Fruit fly (Drosophila melanogaster) whole organism, prepupa: Measurements from ENCODE around the gene ATPsynCF6.

Experiments used
- Blimp-1 ChIP-seq: fragments of 200-800 bp; sonication (Bioruptor generic); optimal IDR thresholded peaks from 3 replicates; lab custom pipeline; 2017; ENCODE audit warnings: missing biosample characterization, missing genetic modification characterization, mild to moderate bottlenecking, moderate library complexity, missing genetic modification reagents
- CG10631 ChIP-seq: fragments of 200-800 bp; sonication (Bioruptor generic); optimal IDR thresholded peaks from 2 replicates; lab custom pipeline; 2016; ENCODE audit warnings: missing biosample characterization, missing genetic modification characterization
- CG10669 ChIP-seq: fragments of 200-800 bp; sonication (Bioruptor generic); optimal IDR thresholded peaks from 3 replicates; lab custom pipeline; 2018; ENCODE audit warnings: missing biosample characterization, mild to moderate bottlenecking, missing genetic modification characterization, moderate library complexity
- CG11294 ChIP-seq: fragments of 200-800 bp; sonication (Bioruptor generic); IDR thresholded peaks from 2 replicates; pipeline ENCODE4 v1.3.6; 2022; ENCODE audit warnings: missing biosample characterization, missing genetic modification characterization
- CG11762 ChIP-seq: fragments of 200-800 bp; sonication (Bioruptor generic); optimal IDR thresholded peaks from 3 replicates; lab custom pipeline; 2016; ENCODE audit warnings: missing biosample characterization, missing genetic modification characterization; ENCODE audit not compliant: insufficient read depth
- CG11902 ChIP-seq: fragments of 200-800 bp; sonication (Bioruptor generic); optimal IDR thresholded peaks from 3 replicates; lab custom pipeline; 2016; ENCODE audit warnings: missing biosample characterization, missing genetic modification characterization
- CG15336 ChIP-seq: fragments of 200-800 bp; sonication (Bioruptor generic); IDR thresholded peaks from 2 replicates; pipeline ENCODE4 v1.3.6; 2022; ENCODE audit warnings: missing biosample characterization, missing genetic modification characterization
- CG1621 ChIP-seq: fragments of 200-800 bp; sonication (Bioruptor generic); optimal IDR thresholded peaks from 3 replicates; lab custom pipeline; 2018; ENCODE audit warnings: missing biosample characterization, mild to moderate bottlenecking, missing genetic modification characterization
- CG16779 ChIP-seq: fragments of 200-800 bp; sonication (Bioruptor generic); optimal IDR thresholded peaks from 3 replicates; lab custom pipeline; 2017; ENCODE audit warnings: missing biosample characterization, mild to moderate bottlenecking, missing genetic modification characterization
- CG3032 ChIP-seq: fragments of 200-800 bp; optimal IDR thresholded peaks from 2 replicates; lab custom pipeline; 2019; ENCODE audit warnings: missing biosample characterization, mild to moderate bottlenecking, missing genetic modification characterization, moderate library complexity
- CG32006 ChIP-seq: fragments of 200-800 bp; sonication (Bioruptor generic); optimal IDR thresholded peaks from 3 replicates; lab custom pipeline; 2017; ENCODE audit warnings: missing biosample characterization, mild to moderate bottlenecking, missing genetic modification characterization
- CG34406 ChIP-seq: fragments of 200-800 bp; sonication (Bioruptor generic); optimal IDR thresholded peaks from 3 replicates; lab custom pipeline; 2016; ENCODE audit warnings: missing biosample characterization, missing genetic modification characterization
- CG3919 ChIP-seq: fragments of 200-800 bp; sonication (Bioruptor generic); optimal IDR thresholded peaks from 3 replicates; lab custom pipeline; 2016; ENCODE audit warnings: missing biosample characterization, missing genetic modification characterization
- CG4318 ChIP-seq: fragments of 200-800 bp; sonication (Bioruptor generic); optimal IDR thresholded peaks from 3 replicates; lab custom pipeline; 2017; ENCODE audit warnings: missing biosample characterization, mild to moderate bottlenecking, missing genetic modification characterization
- CG6163 ChIP-seq: fragments of 200-800 bp; sonication (Bioruptor generic); IDR thresholded peaks from 3 replicates; pipeline ENCODE4 v1.3.6; 2022; ENCODE audit warnings: missing biosample characterization, missing genetic modification characterization
- CG6276 ChIP-seq: fragments of 200-800 bp; sonication (Bioruptor generic); optimal IDR thresholded peaks from 2 replicates; lab custom pipeline; 2017; ENCODE audit warnings: missing biosample characterization, mild to moderate bottlenecking, missing genetic modification characterization
- CG6792 ChIP-seq: fragments of 200-800 bp; sonication (Bioruptor generic); optimal IDR thresholded peaks from 3 replicates; lab custom pipeline; 2016; ENCODE audit warnings: missing biosample characterization, missing genetic modification characterization
- CG6808 ChIP-seq: fragments of 200-800 bp; sonication (Bioruptor generic); optimal IDR thresholded peaks from 3 replicates; lab custom pipeline; 2017; ENCODE audit warnings: missing biosample characterization, missing genetic modification characterization, mild to moderate bottlenecking, moderate library complexity, missing genetic modification reagents
- CG6854 ChIP-seq: fragments of 200-800 bp; sonication (Bioruptor generic); optimal IDR thresholded peaks from 2 replicates; lab custom pipeline; 2017; ENCODE audit warnings: missing biosample characterization, mild to moderate bottlenecking, missing genetic modification characterization
- CG7368 ChIP-seq: fragments of 200-800 bp; sonication (Bioruptor generic); optimal IDR thresholded peaks from 3 replicates; lab custom pipeline; 2016; ENCODE audit warnings: missing biosample characterization, missing genetic modification characterization
- CG8119 ChIP-seq: fragments of 200-800 bp; sonication (Bioruptor generic); IDR thresholded peaks from 3 replicates; pipeline ENCODE4 v1.3.6; 2022; ENCODE audit warnings: missing biosample characterization, missing genetic modification characterization
- CG8319 ChIP-seq: fragments of 200-800 bp; sonication (Bioruptor generic); optimal IDR thresholded peaks from 3 replicates; lab custom pipeline; 2016; ENCODE audit warnings: missing biosample characterization, missing genetic modification characterization
- CG9139 ChIP-seq: fragments of 200-800 bp; sonication (Bioruptor generic); optimal IDR thresholded peaks from 3 replicates; lab custom pipeline; 2017; ENCODE audit warnings: missing biosample characterization, mild to moderate bottlenecking, missing genetic modification characterization
- Eip75B ChIP-seq: fragments of 200-800 bp; sonication (Bioruptor generic); optimal IDR thresholded peaks from 3 replicates; lab custom pipeline; 2016; ENCODE audit warnings: missing biosample characterization, missing genetic modification characterization
- Eip78C ChIP-seq: fragments of 200-800 bp; sonication (Bioruptor generic); peaks from one replicate; lab custom pipeline; 2016; ENCODE audit warnings: missing biosample characterization, missing genetic modification characterization
- Eip93F ChIP-seq: fragments of 200-800 bp; sonication (Bioruptor generic); optimal IDR thresholded peaks from 2 replicates; lab custom pipeline; 2016; ENCODE audit warnings: missing biosample characterization, mild to moderate bottlenecking, missing genetic modification characterization
- Ets21C ChIP-seq: fragments of 200-800 bp; sonication (Bioruptor generic); optimal IDR thresholded peaks from 3 replicates; lab custom pipeline; 2016; ENCODE audit warnings: missing biosample characterization, missing genetic modification characterization
- Gug ChIP-seq: fragments of 200-800 bp; sonication (Bioruptor generic); IDR thresholded peaks from 2 replicates; pipeline ENCODE4 v1.3.6; 2022; ENCODE audit warnings: missing biosample characterization, missing genetic modification characterization
- Hr38 ChIP-seq: sonication (Bioruptor generic); optimal IDR thresholded peaks from 2 replicates; lab custom pipeline; 2016; ENCODE audit warnings: missing biosample characterization, missing genetic modification characterization
- Hr39 ChIP-seq: fragments of 200-800 bp; sonication (Bioruptor generic); optimal IDR thresholded peaks from 2 replicates; lab custom pipeline; 2016; ENCODE audit warnings: missing biosample characterization, missing genetic modification characterization
- Hr4 ChIP-seq: fragments of 200-800 bp; sonication (Bioruptor generic); optimal IDR thresholded peaks from 3 replicates; lab custom pipeline; 2016; ENCODE audit warnings: missing biosample characterization, missing genetic modification characterization
- Lpt ChIP-seq: fragments of 200-800 bp; sonication (Bioruptor generic); optimal IDR thresholded peaks from 3 replicates; lab custom pipeline; 2016; ENCODE audit warnings: missing biosample characterization, missing genetic modification characterization
- Met ChIP-seq: fragments of 200-800 bp; sonication (Bioruptor generic); optimal IDR thresholded peaks from 3 replicates; lab custom pipeline; 2016; ENCODE audit warnings: missing biosample characterization, missing genetic modification characterization
- OdsH ChIP-seq: fragments of 200-800 bp; sonication (Bioruptor generic); optimal IDR thresholded peaks from 3 replicates; lab custom pipeline; 2016; ENCODE audit warnings: missing biosample characterization, missing genetic modification characterization
- Smox ChIP-seq: fragments of 200-800 bp; sonication (Bioruptor generic); optimal IDR thresholded peaks from 3 replicates; lab custom pipeline; 2016; ENCODE audit warnings: missing biosample characterization, missing genetic modification characterization
- Sox102F ChIP-seq: fragments of 200-800 bp; sonication (Bioruptor generic); optimal IDR thresholded peaks from 2 replicates; lab custom pipeline; 2016; ENCODE audit warnings: missing biosample characterization, mild to moderate bottlenecking, missing genetic modification characterization
- Sox14 ChIP-seq: fragments of 200-800 bp; sonication (Bioruptor generic); optimal IDR thresholded peaks from 3 replicates; lab custom pipeline; 2016; ENCODE audit warnings: missing biosample characterization, missing genetic modification characterization
- Sox15 ChIP-seq: fragments of 200-800 bp; sonication (Bioruptor generic); optimal IDR thresholded peaks from 3 replicates; lab custom pipeline; 2016; ENCODE audit warnings: missing biosample characterization, missing genetic modification characterization
- achi ChIP-seq: fragments of 200-800 bp; sonication (Bioruptor generic); optimal IDR thresholded peaks from 3 replicates; lab custom pipeline; 2016; ENCODE audit warnings: missing biosample characterization, missing genetic modification characterization
- acj6 ChIP-seq: fragments of 200-800 bp; sonication (Bioruptor generic); optimal IDR thresholded peaks from 3 replicates; lab custom pipeline; 2016; ENCODE audit warnings: missing biosample characterization, missing genetic modification characterization
- cyc ChIP-seq: fragments of 200-800 bp; sonication (Bioruptor generic); optimal IDR thresholded peaks from 3 replicates; lab custom pipeline; 2016; ENCODE audit warnings: missing biosample characterization, missing genetic modification characterization
- dac ChIP-seq: fragments of 200-800 bp; sonication (Bioruptor generic); optimal IDR thresholded peaks from 2 replicates; lab custom pipeline; 2017; ENCODE audit warnings: missing biosample characterization, mild to moderate bottlenecking, missing genetic modification characterization
- eg ChIP-seq: fragments of 200-800 bp; sonication (Bioruptor generic); IDR thresholded peaks from 3 replicates; pipeline ENCODE4 v1.3.6; 2022; ENCODE audit warnings: missing biosample characterization, missing genetic modification characterization
- esn ChIP-seq: fragments of 200-800 bp; sonication (Bioruptor generic); optimal IDR thresholded peaks from 2 replicates; lab custom pipeline; 2016; ENCODE audit warnings: missing biosample characterization, mild to moderate bottlenecking, missing genetic modification characterization, moderate library complexity
- fd59A ChIP-seq: fragments of 200-800 bp; sonication (Bioruptor generic); optimal IDR thresholded peaks from 2 replicates; lab custom pipeline; 2017; ENCODE audit warnings: missing biosample characterization, mild to moderate bottlenecking, missing genetic modification characterization, missing genetic modification reagents
- fd85E ChIP-seq: fragments of 200-800 bp; sonication (Bioruptor generic); optimal IDR thresholded peaks from 3 replicates; lab custom pipeline; 2016; ENCODE audit warnings: missing biosample characterization, missing genetic modification characterization
- fkh ChIP-seq: fragments of 200-800 bp; sonication (Bioruptor generic); optimal IDR thresholded peaks from 3 replicates; lab custom pipeline; 2017; ENCODE audit warnings: missing biosample characterization, mild to moderate bottlenecking, missing genetic modification characterization, moderate library complexity
- net ChIP-seq: fragments of 200-800 bp; sonication (Bioruptor generic); optimal IDR thresholded peaks from 3 replicates; lab custom pipeline; 2016; ENCODE audit warnings: missing biosample characterization, missing genetic modification characterization
- pdm3 ChIP-seq: fragments of 200-800 bp; sonication (Bioruptor generic); optimal IDR thresholded peaks from 3 replicates; lab custom pipeline; 2016; ENCODE audit warnings: missing biosample characterization, missing genetic modification characterization
- spab ChIP-seq: fragments of 200-800 bp; sonication (Bioruptor generic); optimal IDR thresholded peaks from 2 replicates; lab custom pipeline; 2017; ENCODE audit warnings: missing biosample characterization, mild to moderate bottlenecking, missing genetic modification characterization, missing genetic modification reagents
- ss ChIP-seq, 2 experiments: fragments of 200-800 bp; sonication (Bioruptor generic); optimal IDR thresholded peaks; 2 replicates in 1 of 2; 3 replicates in 1 of 2; lab custom pipeline; 2017 to 2018; ENCODE audit warnings: mild to moderate bottlenecking in 2 of 2, missing biosample characterization in 2 of 2, missing genetic modification characterization in 2 of 2, moderate library complexity in 1 of 2
- svp ChIP-seq: fragments of 200-800 bp; sonication (Bioruptor generic); peaks from one replicate; lab custom pipeline; 2016; ENCODE audit warnings: missing biosample characterization, missing genetic modification characterization
- topi ChIP-seq: fragments of 200-800 bp; sonication (Bioruptor generic); optimal IDR thresholded peaks from 3 replicates; lab custom pipeline; 2016; ENCODE audit warnings: missing biosample characterization, missing genetic modification characterization

Gene ATPsynCF6

DNA sequence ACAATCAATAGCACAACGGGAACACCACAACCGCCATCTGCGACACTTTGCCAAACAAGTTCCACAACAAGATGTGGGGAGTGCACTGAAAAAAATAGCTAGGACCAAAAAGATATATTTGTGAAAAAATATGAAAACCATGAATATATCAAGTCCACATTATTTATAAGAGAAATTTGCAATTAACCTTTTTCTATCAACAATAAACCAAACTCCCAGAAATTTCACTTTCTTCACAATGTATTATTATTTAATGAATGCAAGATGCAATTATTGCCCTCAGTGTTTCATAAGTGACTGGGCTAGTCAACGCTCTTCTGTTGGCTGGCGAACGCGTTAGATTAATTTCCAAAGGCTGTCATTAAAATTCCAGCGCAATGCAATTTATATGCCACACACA lies 39.9 kb upstream of the ATPsynCF6 start:
- no peak for TF ChIP-seq esn
- TF ChIP-seq Hr39 (GFP tag; lab: Kevin White, UChicago) = no peak
- no peak for TF ChIP-seq Eip75B
- TF ChIP-seq pdm3 (GFP tag; lab: Kevin White, UChicago) = peak; percentile 35
- peak; percentile 11 for TF ChIP-seq CG11762 (GFP tag; lab: Kevin White, UChicago)
- no peak for TF ChIP-seq Hr38 (GFP tag; lab: Kevin White, UChicago)
- TF ChIP-seq CG8319 (GFP tag; lab: Kevin White, UChicago) = no peak
- no peak for TF ChIP-seq CG6792
- no peak for TF ChIP-seq CG34406 (GFP tag; lab: Kevin White, UChicago)
- peak; percentile 60 for TF ChIP-seq svp
- peak; percentile 72 for TF ChIP-seq CG6276 (GFP tag; lab: Kevin White, UChicago)
- no peak for TF ChIP-seq CG11902
- TF ChIP-seq acj6 (GFP tag; lab: Kevin White, UChicago) = peak; percentile 3
- no peak for TF ChIP-seq Smox (GFP tag; lab: Kevin White, UChicago)
- TF ChIP-seq CG10669 (GFP tag; lab: Kevin White, UChicago) = no peak
- peak; percentile 52; the same call in 1 of the 2 replicates for TF ChIP-seq Gug (GFP tag; lab: Robert Waterston, UW)
- TF ChIP-seq CG4318 (GFP tag; lab: Kevin White, UChicago) = peak; percentile 52
- peak; percentile 61 for TF ChIP-seq dac (GFP tag; lab: Kevin White, UChicago)
- TF ChIP-seq CG11294 = peak; percentile 23
- no peak for TF ChIP-seq Eip93F (GFP tag; lab: Kevin White, UChicago)
- TF ChIP-seq topi (GFP tag; lab: Kevin White, UChicago) = no peak
- peak; percentile 43 for TF ChIP-seq CG3919 (GFP tag; lab: Kevin White, UChicago)
- no peak for TF ChIP-seq CG6808 (GFP tag; lab: Kevin White, UChicago)
- TF ChIP-seq fd59A (GFP tag; lab: Kevin White, UChicago) = no peak
- peak; percentile 60 for TF ChIP-seq Lpt (GFP tag; lab: Kevin White, UChicago)
- no peak for TF ChIP-seq Sox102F (GFP tag; lab: Kevin White, UChicago)
- peak; percentile 82 for TF ChIP-seq Eip78C (GFP tag; lab: Kevin White, UChicago)
- no peak for TF ChIP-seq CG9139 (GFP tag; lab: Kevin White, UChicago)
- TF ChIP-seq Sox14 (GFP tag; lab: Kevin White, UChicago) = peak; percentile 33
- no peak for TF ChIP-seq Ets21C
- peak; percentile 82 for TF ChIP-seq Hr4 (GFP tag; lab: Kevin White, UChicago)
- TF ChIP-seq net (GFP tag; lab: Kevin White, UChicago) = peak; percentile 40
- TF ChIP-seq CG32006 (GFP tag; lab: Kevin White, UChicago) = peak; percentile 83
- TF ChIP-seq CG6163 (GFP tag; lab: Robert Waterston, UW) = peak; percentile 69; the same call in 2 of the 3 replicates
- no peak for TF ChIP-seq Blimp-1
- no peak for TF ChIP-seq Met (GFP tag; lab: Kevin White, UChicago)
- no peak for TF ChIP-seq CG16779
- no peak for TF ChIP-seq CG1621 (tag; lab: Kevin White, UChicago)
- peak; percentile 87 for TF ChIP-seq CG15336 (GFP tag; lab: Robert Waterston, UW)
- no peak for TF ChIP-seq ss (GFP tag; optimal IDR thresholded peaks at IDR 0.05; lab: Kevin White, UChicago)
- peak; percentile 49 for TF ChIP-seq OdsH (GFP tag; lab: Kevin White, UChicago)
- no peak for TF ChIP-seq CG6854 (GFP tag; lab: Kevin White, UChicago)
- TF ChIP-seq spab = no peak
- no peak for TF ChIP-seq fkh (GFP tag; lab: Kevin White, UChicago)
- peak; percentile 25 for TF ChIP-seq CG10631
- peak; percentile 45 for TF ChIP-seq achi
- TF ChIP-seq fd85E (GFP tag; lab: Kevin White, UChicago) = no peak
- TF ChIP-seq CG8119 = peak; percentile 85
- TF ChIP-seq Sox15 (GFP tag; lab: Kevin White, UChicago) = no peak
- TF ChIP-seq cyc = no peak
- peak; percentile 80 for TF ChIP-seq eg
- TF ChIP-seq CG7368 (GFP tag; lab: Kevin White, UChicago) = no peak
- TF ChIP-seq CG3032 = no peak
